Fruit fly (Drosophila melanogaster) whole organism, adult: Measurements from ENCODE around the gene Cyp9f2.

ENCODE experiments used
- CG11617 ChIP-seq: fragments of 200-800 bp; sonication (Bioruptor generic); optimal IDR thresholded peaks from 2 replicates; lab custom pipeline; 2017; ENCODE audit warnings: mild to moderate bottlenecking, missing biosample characterization, missing genetic modification reagents, missing genetic modification characterization
- CG12768 ChIP-seq: fragments of 200-800 bp; sonication (Bioruptor generic); optimal IDR thresholded peaks from 2 replicates; lab custom pipeline; 2017; ENCODE audit warnings: missing biosample characterization, missing genetic modification characterization, mild to moderate bottlenecking, moderate library complexity, missing genetic modification reagents
- CG14711 ChIP-seq: fragments of 200-800 bp; sonication (Bioruptor generic); optimal IDR thresholded peaks from 2 replicates; lab custom pipeline; 2018; ENCODE audit warnings: missing biosample characterization, mild to moderate bottlenecking, missing genetic modification characterization, moderate library complexity
- CG1620 ChIP-seq: fragments of 200-800 bp; sonication (Bioruptor generic); optimal IDR thresholded peaks from 2 replicates; lab custom pipeline; 2016; ENCODE audit warnings: missing biosample characterization, missing genetic modification characterization
- CG33017 ChIP-seq: fragments of 200-800 bp; sonication (Bioruptor generic); optimal IDR thresholded peaks from 2 replicates; lab custom pipeline; 2018; ENCODE audit warnings: missing biosample characterization, mild to moderate bottlenecking, missing genetic modification characterization, moderate library complexity
- CG5204 ChIP-seq: fragments of 200-800 bp; sonication (Bioruptor generic); optimal IDR thresholded peaks from 2 replicates; lab custom pipeline; 2016; ENCODE audit warnings: missing biosample characterization, missing genetic modification characterization
- CG7045 ChIP-seq: fragments of 200-800 bp; sonication (Bioruptor generic); optimal IDR thresholded peaks from 2 replicates; lab custom pipeline; 2017; ENCODE audit warnings: missing biosample characterization, mild to moderate bottlenecking, missing genetic modification characterization
- CG7101 ChIP-seq: fragments of 200-800 bp; sonication (Bioruptor generic); optimal IDR thresholded peaks from 2 replicates; lab custom pipeline; 2018; ENCODE audit warnings: missing biosample characterization, mild to moderate bottlenecking, missing genetic modification characterization, moderate library complexity
- Clk ChIP-seq: fragments of 200-800 bp; sonication (Bioruptor generic); optimal IDR thresholded peaks from 2 replicates; lab custom pipeline; 2017; ENCODE audit warnings: missing biosample characterization, missing genetic modification characterization
- Crg-1 ChIP-seq: fragments of 200-800 bp; sonication (Bioruptor generic); optimal IDR thresholded peaks from 2 replicates; lab custom pipeline; 2016; ENCODE audit warnings: missing biosample characterization, missing genetic modification characterization
- cic ChIP-seq: fragments of 200-800 bp; sonication (Bioruptor generic); optimal IDR thresholded peaks from 2 replicates; lab custom pipeline; 2017; ENCODE audit warnings: missing biosample characterization, mild to moderate bottlenecking, missing genetic modification characterization, moderate library complexity
- kay ChIP-seq: fragments of 200-800 bp; sonication (Bioruptor generic); peaks from one replicate; lab custom pipeline; 2016; ENCODE audit warnings: missing biosample characterization, missing genetic modification characterization, borderline replicate concordance
- pad ChIP-seq: fragments of 200-800 bp; sonication (Bioruptor generic); optimal IDR thresholded peaks from 3 replicates; lab custom pipeline; 2017; ENCODE audit warnings: missing biosample characterization, missing genetic modification characterization, mild to moderate bottlenecking, moderate library complexity, missing genetic modification reagents
- toe ChIP-seq: fragments of 200-800 bp; sonication (Bioruptor generic); optimal IDR thresholded peaks from 2 replicates; lab custom pipeline; 2016; ENCODE audit warnings: missing biosample characterization, missing genetic modification characterization

- TF ChIP-seq pad (GFP tag; lab: Kevin White, UChicago), result peak; percentile 89
- peak; percentile 99 for TF ChIP-seq kay (GFP tag; lab: Kevin White, UChicago)
- TF ChIP-seq CG1620 (GFP tag; lab: Kevin White, UChicago), result peak; percentile 97
- peak; percentile 99 for TF ChIP-seq CG14711
- peak; percentile 98 for TF ChIP-seq Crg-1 (GFP tag; lab: Kevin White, UChicago)
- peak; percentile 97 for TF ChIP-seq CG5204 (GFP tag; lab: Kevin White, UChicago)
- peak; percentile 94 for TF ChIP-seq Clk
- peak; percentile 96 for TF ChIP-seq CG11617 (GFP tag; lab: Kevin White, UChicago)
- peak; percentile 100 for TF ChIP-seq CG7101 (tag; lab: Kevin White, UChicago)
- peak; percentile 100 for TF ChIP-seq CG33017 (tag; lab: Kevin White, UChicago)
- TF ChIP-seq cic (GFP tag; lab: Kevin White, UChicago), result peak; percentile 98
- TF ChIP-seq toe (GFP tag; lab: Kevin White, UChicago), result no peak
- peak; percentile 97 for TF ChIP-seq CG7045 (GFP tag; lab: Kevin White, UChicago)
- peak; percentile 99 for TF ChIP-seq CG12768 (GFP tag; lab: Kevin White, UChicago)
Measured at dm6 chr3R:12448889-12449314, 43.1 kb upstream of the Cyp9f2 start, which contains the start of gene CG18549.
